Fruit fly (Drosophila melanogaster) whole organism, adult: ENCODE data around the gene CG6136.

Source experiments
- CG11617 ChIP-seq: fragments of 200-800 bp; sonication (Bioruptor generic); optimal IDR thresholded peaks from 2 replicates; lab custom pipeline; 2017; ENCODE audit warnings: mild to moderate bottlenecking, missing biosample characterization, missing genetic modification reagents, missing genetic modification characterization
- CG12768 ChIP-seq: fragments of 200-800 bp; sonication (Bioruptor generic); optimal IDR thresholded peaks from 2 replicates; lab custom pipeline; 2017; ENCODE audit warnings: missing biosample characterization, missing genetic modification characterization, mild to moderate bottlenecking, moderate library complexity, missing genetic modification reagents
- CG14711 ChIP-seq: fragments of 200-800 bp; sonication (Bioruptor generic); optimal IDR thresholded peaks from 2 replicates; lab custom pipeline; 2018; ENCODE audit warnings: missing biosample characterization, mild to moderate bottlenecking, missing genetic modification characterization, moderate library complexity
- CG1620 ChIP-seq: fragments of 200-800 bp; sonication (Bioruptor generic); optimal IDR thresholded peaks from 2 replicates; lab custom pipeline; 2016; ENCODE audit warnings: missing biosample characterization, missing genetic modification characterization
- CG33017 ChIP-seq: fragments of 200-800 bp; sonication (Bioruptor generic); optimal IDR thresholded peaks from 2 replicates; lab custom pipeline; 2018; ENCODE audit warnings: missing biosample characterization, mild to moderate bottlenecking, missing genetic modification characterization, moderate library complexity
- CG5204 ChIP-seq: fragments of 200-800 bp; sonication (Bioruptor generic); optimal IDR thresholded peaks from 2 replicates; lab custom pipeline; 2016; ENCODE audit warnings: missing biosample characterization, missing genetic modification characterization
- CG7045 ChIP-seq: fragments of 200-800 bp; sonication (Bioruptor generic); optimal IDR thresholded peaks from 2 replicates; lab custom pipeline; 2017; ENCODE audit warnings: missing biosample characterization, mild to moderate bottlenecking, missing genetic modification characterization
- CG7101 ChIP-seq: fragments of 200-800 bp; sonication (Bioruptor generic); optimal IDR thresholded peaks from 2 replicates; lab custom pipeline; 2018; ENCODE audit warnings: missing biosample characterization, mild to moderate bottlenecking, missing genetic modification characterization, moderate library complexity
- Clk ChIP-seq: fragments of 200-800 bp; sonication (Bioruptor generic); optimal IDR thresholded peaks from 2 replicates; lab custom pipeline; 2017; ENCODE audit warnings: missing biosample characterization, missing genetic modification characterization
- Crg-1 ChIP-seq: fragments of 200-800 bp; sonication (Bioruptor generic); optimal IDR thresholded peaks from 2 replicates; lab custom pipeline; 2016; ENCODE audit warnings: missing biosample characterization, missing genetic modification characterization
- Hr96 ChIP-seq: fragments of 200-800 bp; sonication (Bioruptor generic); optimal IDR thresholded peaks from 2 replicates; lab custom pipeline; 2016; ENCODE audit warnings: missing biosample characterization, missing genetic modification characterization
- Mnt ChIP-seq: fragments of 200-800 bp; sonication (Bioruptor generic); optimal IDR thresholded peaks from 2 replicates; lab custom pipeline; 2016; ENCODE audit warnings: missing biosample characterization, mild to moderate bottlenecking, missing genetic modification characterization
- bab1 ChIP-seq: fragments of 200-800 bp; sonication (Bioruptor generic); optimal IDR thresholded peaks from 3 replicates; lab custom pipeline; 2019; ENCODE audit warnings: missing biosample characterization, mild to moderate bottlenecking, missing genetic modification characterization, moderate library complexity
- cic ChIP-seq: fragments of 200-800 bp; sonication (Bioruptor generic); optimal IDR thresholded peaks from 2 replicates; lab custom pipeline; 2017; ENCODE audit warnings: missing biosample characterization, mild to moderate bottlenecking, missing genetic modification characterization, moderate library complexity
- cnc ChIP-seq, 2 experiments: fragments of >200 bp; optimal IDR thresholded peaks; 2 replicates each; lab custom pipeline; 2017
- kay ChIP-seq: fragments of 200-800 bp; sonication (Bioruptor generic); peaks from one replicate; lab custom pipeline; 2016; ENCODE audit warnings: missing biosample characterization, missing genetic modification characterization, borderline replicate concordance
- ovo ChIP-seq: fragments of 200-800 bp; sonication (Bioruptor generic); optimal IDR thresholded peaks from 2 replicates; lab custom pipeline; 2016; ENCODE audit warnings: missing biosample characterization, missing genetic modification characterization
- pad ChIP-seq: fragments of 200-800 bp; sonication (Bioruptor generic); optimal IDR thresholded peaks from 3 replicates; lab custom pipeline; 2017; ENCODE audit warnings: missing biosample characterization, missing genetic modification characterization, mild to moderate bottlenecking, moderate library complexity, missing genetic modification reagents
- tj ChIP-seq: fragments of 200-800 bp; sonication (Bioruptor generic); optimal IDR thresholded peaks from 3 replicates; lab custom pipeline; 2017; ENCODE audit warnings: missing biosample characterization, mild to moderate bottlenecking, missing genetic modification characterization, moderate library complexity
- toe ChIP-seq: fragments of 200-800 bp; sonication (Bioruptor generic); optimal IDR thresholded peaks from 2 replicates; lab custom pipeline; 2016; ENCODE audit warnings: missing biosample characterization, missing genetic modification characterization

The CG6136 gene

dm6 chr3R:15339111-15339510, 32.9 kb downstream of the CG6136 start:
- TF ChIP-seq cic, result no peak
- TF ChIP-seq toe (GFP tag; lab: Kevin White, UChicago), result no peak
- no peak for TF ChIP-seq CG7045
- TF ChIP-seq kay (GFP tag; lab: Kevin White, UChicago), result no peak
- TF ChIP-seq pad (GFP tag; lab: Kevin White, UChicago), result no peak
- no peak for TF ChIP-seq ovo (GFP tag; lab: Kevin White, UChicago)
- TF ChIP-seq cnc (optimal IDR thresholded peaks at IDR 0.05; lab: Kevin White, UChicago), result no peak
- no peak for TF ChIP-seq CG5204
- TF ChIP-seq tj (GFP tag; lab: Kevin White, UChicago), result no peak
- TF ChIP-seq Crg-1 (GFP tag; lab: Kevin White, UChicago), result no peak
- no peak for TF ChIP-seq CG11617 (GFP tag; lab: Kevin White, UChicago)
- no peak for TF ChIP-seq Mnt (GFP tag; lab: Kevin White, UChicago)
- TF ChIP-seq bab1 (GFP tag; lab: Kevin White, UChicago), result no peak
- no peak for TF ChIP-seq CG33017 (tag; lab: Kevin White, UChicago)
- TF ChIP-seq Clk (GFP tag; lab: Kevin White, UChicago), result no peak
- TF ChIP-seq CG12768, result no peak

DNA sequence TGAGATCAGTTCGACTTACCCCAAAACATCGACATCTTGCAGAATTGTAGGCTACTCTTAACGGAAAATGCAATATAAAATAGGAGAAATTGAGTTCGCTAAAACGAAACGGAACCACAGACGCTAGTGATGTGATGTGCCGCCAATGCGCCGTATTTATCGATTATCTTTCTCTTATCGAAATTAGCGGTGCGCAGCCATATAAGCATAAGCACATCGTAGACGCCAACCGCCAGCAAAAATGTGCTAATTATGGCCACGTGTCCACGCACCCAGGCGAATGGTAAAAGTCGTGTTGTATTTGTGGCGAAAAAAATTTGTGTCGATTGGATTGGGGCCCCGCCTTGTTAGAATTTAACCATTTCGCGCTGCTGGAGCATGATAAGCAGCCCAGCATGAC, 39.0 kb downstream of the CG6136 start, which contains the start of the genes Fkbp39 and Cyfip:
TSS of gene Fkbp39 (minus strand) at position 140 of the 400 bp plus-strand sequence.
TSS of gene Cyfip (plus strand) at position 273 of the 400 bp plus-strand sequence.
- TF ChIP-seq CG7045 (no peak), CG5204 (no peak), CG1620 (GFP tag; lab: Kevin White, UChicago) (peak; percentile 65), Hr96 (GFP tag; lab: Kevin White, UChicago) (no peak), Clk (GFP tag; lab: Kevin White, UChicago) (no peak), CG14711 (peak; percentile 40), Crg-1 (GFP tag; lab: Kevin White, UChicago) (peak; percentile 60), pad (GFP tag; lab: Kevin White, UChicago) (peak; percentile 66), CG7101 (tag; lab: Kevin White, UChicago) (peak; percentile 44), kay (GFP tag; lab: Kevin White, UChicago) (no peak), CG33017 (tag; lab: Kevin White, UChicago) (no peak), Mnt (GFP tag; lab: Kevin White, UChicago) (peak; percentile 99), cic (peak; percentile 51), CG11617 (GFP tag; lab: Kevin White, UChicago) (peak; percentile 42), bab1 (GFP tag; lab: Kevin White, UChicago) (peak; percentile 79), CG12768 (no peak), toe (GFP tag; lab: Kevin White, UChicago) (no peak), ovo (GFP tag; lab: Kevin White, UChicago) (no peak), tj (GFP tag; lab: Kevin White, UChicago) (no peak), cnc (optimal IDR thresholded peaks at IDR 0.05; lab: Kevin White, UChicago) (no peak)

DNA sequence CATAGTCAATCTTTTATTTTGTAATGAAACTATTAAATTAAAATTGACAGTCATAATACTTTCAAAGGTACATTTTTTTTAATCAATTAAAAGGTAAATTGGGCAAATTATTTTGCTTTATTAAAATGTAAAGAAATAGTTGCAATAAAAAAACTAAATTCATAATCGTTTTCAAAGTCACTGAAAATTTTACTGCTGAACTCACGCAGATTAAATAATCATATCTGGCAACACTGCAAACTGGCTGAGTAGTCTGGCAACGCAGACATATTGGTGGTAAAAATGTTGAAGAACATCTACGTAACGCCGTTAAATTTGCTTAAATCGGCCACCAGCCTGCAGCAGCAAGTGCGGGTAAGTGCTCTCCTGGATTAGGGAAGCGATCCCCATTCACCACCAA, 41.5 kb downstream of the CG6136 start, which contains the start of gene mRpL9:
TSS of gene mRpL9 (plus strand) at position 267 of the 400 bp plus-strand sequence.
- TF ChIP-seq cic (no peak), ovo (GFP tag; lab: Kevin White, UChicago) (no peak), CG12768 (no peak), CG11617 (GFP tag; lab: Kevin White, UChicago) (no peak), CG1620 (GFP tag; lab: Kevin White, UChicago) (peak; percentile 46), CG14711 (peak; percentile 43), cnc (optimal IDR thresholded peaks at IDR 0.05; lab: Kevin White, UChicago) (no peak), Hr96 (GFP tag; lab: Kevin White, UChicago) (no peak), Clk (GFP tag; lab: Kevin White, UChicago) (no peak), kay (GFP tag; lab: Kevin White, UChicago) (no peak), CG7045 (no peak), tj (GFP tag; lab: Kevin White, UChicago) (no peak), toe (GFP tag; lab: Kevin White, UChicago) (no peak), CG33017 (tag; lab: Kevin White, UChicago) (no peak), bab1 (GFP tag; lab: Kevin White, UChicago) (peak; percentile 30), Mnt (GFP tag; lab: Kevin White, UChicago) (peak; percentile 36), CG7101 (tag; lab: Kevin White, UChicago) (peak; percentile 57)

DNA sequence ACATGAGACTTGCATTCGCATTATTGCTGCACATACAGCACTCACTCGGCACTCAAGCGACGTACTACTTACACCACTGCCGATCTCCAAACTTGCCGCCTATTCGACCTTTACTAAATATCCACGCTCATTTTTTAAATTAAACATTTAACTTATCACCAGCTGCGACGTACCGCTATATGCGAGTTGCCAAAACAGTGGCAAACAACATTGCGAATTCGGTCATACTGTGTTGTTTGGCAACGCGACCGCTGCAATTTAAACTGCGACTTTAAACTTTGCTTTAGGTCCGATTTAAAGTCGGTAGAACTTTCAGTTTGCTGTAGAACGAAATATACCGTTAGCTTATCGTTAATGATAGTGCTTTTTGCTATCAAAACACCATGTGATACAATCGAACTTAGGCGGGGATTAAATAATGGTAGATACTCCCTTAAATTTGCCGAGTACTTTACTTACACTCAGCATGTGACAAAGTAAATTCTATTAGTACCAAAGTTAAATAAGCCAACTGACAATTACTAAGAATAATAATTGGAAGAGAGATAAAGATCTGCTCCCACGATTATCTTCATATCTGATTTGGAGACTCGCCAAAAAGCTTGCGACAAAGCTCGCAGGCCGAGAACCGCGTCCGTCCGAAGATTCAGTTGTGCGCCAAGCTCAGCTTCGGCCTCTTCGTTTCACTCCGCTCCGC, 43.8 kb downstream of the CG6136 start, which contains the start of the genes CG6236 and ea:
TSS of gene CG6236 (minus strand) at position 187 of the 697 bp plus-strand sequence.
TSS of gene ea (plus strand) at position 647 of the 697 bp plus-strand sequence.
- TF ChIP-seq ovo (GFP tag; lab: Kevin White, UChicago), result peak; percentile 43
- no peak for TF ChIP-seq CG1620 (GFP tag; lab: Kevin White, UChicago)

- TF ChIP-seq bab1 (GFP tag; lab: Kevin White, UChicago), result no peak
Observed at dm6 chr3R:15320747-15321085, 51.3 kb downstream of the CG6136 start, which contains the start of gene ear. Gene ear (plus strand): TSS chr3R:15320756.
